Fruit fly (Drosophila melanogaster) whole organism, embryonic: Measurements from ENCODE around the gene CG7335.
A peak's percentile ranks its signal among the peaks of the same experiment; 100 is the strongest.

Experiments
- B-H2 ChIP-seq: fragments of 200-800 bp; sonication (Bioruptor generic); optimal IDR thresholded peaks from 2 replicates; lab custom pipeline; 2018; ENCODE audit warnings: missing biosample characterization, mild to moderate bottlenecking, missing genetic modification characterization
- CG10274 ChIP-seq: fragments of 200-800 bp; sonication (Bioruptor generic); optimal IDR thresholded peaks from 3 replicates; lab custom pipeline; 2017; ENCODE audit warnings: missing biosample characterization, mild to moderate bottlenecking, missing genetic modification characterization
- CG10366 ChIP-seq: fragments of 200-800 bp; sonication (Bioruptor generic); IDR thresholded peaks from 2 replicates; pipeline ENCODE4 v1.3.6; 2022; ENCODE audit warnings: missing biosample characterization, missing genetic modification characterization
- CG11695 ChIP-seq: fragments of 200-800 bp; sonication (Bioruptor generic); IDR thresholded peaks from 3 replicates; pipeline ENCODE4 v1.3.6; 2022; ENCODE audit warnings: missing biosample characterization, missing genetic modification characterization
- CG12219 ChIP-seq: fragments of 200-800 bp; sonication (Bioruptor generic); optimal IDR thresholded peaks from 3 replicates; lab custom pipeline; 2018; ENCODE audit warnings: missing biosample characterization, mild to moderate bottlenecking, missing genetic modification characterization
- CG12744 ChIP-seq: fragments of 200-800 bp; sonication (Bioruptor generic); optimal IDR thresholded peaks from 2 replicates; lab custom pipeline; 2016; ENCODE audit warnings: missing biosample characterization, missing genetic modification characterization
- CG13123 ChIP-seq: fragments of 200-800 bp; sonication (Bioruptor generic); optimal IDR thresholded peaks from 2 replicates; lab custom pipeline; 2016; ENCODE audit warnings: missing biosample characterization, missing genetic modification characterization
- CG15269 ChIP-seq: fragments of 200-800 bp; sonication (Bioruptor generic); optimal IDR thresholded peaks from 2 replicates; lab custom pipeline; 2018; ENCODE audit warnings: missing biosample characterization, mild to moderate bottlenecking, missing genetic modification characterization, moderate library complexity
- CG17328 ChIP-seq: fragments of 200-800 bp; sonication (Bioruptor generic); IDR thresholded peaks from 2 replicates; pipeline ENCODE4 v1.3.6; 2022; ENCODE audit warnings: missing biosample characterization, missing genetic modification characterization
- CG2120 ChIP-seq: fragments of 200-800 bp; sonication (Bioruptor generic); optimal IDR thresholded peaks from 3 replicates; lab custom pipeline; 2016; ENCODE audit warnings: missing biosample characterization, missing genetic modification characterization
- CG32532 ChIP-seq: fragments of 200-800 bp; sonication (Bioruptor generic); IDR thresholded peaks from 2 replicates; pipeline ENCODE4 v1.3.6; 2022; ENCODE audit warnings: missing biosample characterization, missing genetic modification characterization
- CG4360 ChIP-seq: fragments of 200-800 bp; sonication (Bioruptor generic); IDR thresholded peaks from 2 replicates; pipeline ENCODE4 v1.3.6; 2022; ENCODE audit warnings: missing biosample characterization, missing genetic modification characterization
- CG43689 ChIP-seq: fragments of 200-800 bp; sonication (Bioruptor generic); IDR thresholded peaks from 2 replicates; pipeline ENCODE4 v1.3.6; 2022; ENCODE audit warnings: missing biosample characterization, missing genetic modification characterization
- CG8281 ChIP-seq: fragments of 200-800 bp; sonication (Bioruptor generic); optimal IDR thresholded peaks from 2 replicates; lab custom pipeline; 2018; ENCODE audit warnings: missing biosample characterization, mild to moderate bottlenecking, missing genetic modification characterization, moderate library complexity
- CG9437 ChIP-seq: fragments of 200-800 bp; sonication (Bioruptor generic); optimal IDR thresholded peaks from 2 replicates; lab custom pipeline; 2018; ENCODE audit warnings: missing biosample characterization, mild to moderate bottlenecking, missing genetic modification characterization
- CG9609 ChIP-seq: fragments of 200-800 bp; sonication (Bioruptor generic); optimal IDR thresholded peaks from 3 replicates; lab custom pipeline; 2016; ENCODE audit warnings: missing biosample characterization, missing genetic modification characterization
- CkIIα-i1 ChIP-seq: fragments of 200-800 bp; sonication (Bioruptor generic); IDR thresholded peaks from 2 replicates; pipeline ENCODE4 v1.3.6; 2022; ENCODE audit warnings: missing biosample characterization, missing genetic modification characterization
- Doc2 ChIP-seq: fragments of 200-800 bp; sonication (Bioruptor generic); IDR thresholded peaks from 2 replicates; pipeline ENCODE4 v1.3.6; 2022; ENCODE audit warnings: missing biosample characterization, missing genetic modification characterization
- Ets65A ChIP-seq: fragments of 200-800 bp; sonication (Bioruptor generic); peaks from one replicate; lab custom pipeline; 2016; ENCODE audit warnings: missing biosample characterization, missing genetic modification characterization
- HLH54F ChIP-seq: fragments of 200-800 bp; sonication (Bioruptor generic); optimal IDR thresholded peaks from 3 replicates; lab custom pipeline; 2016; ENCODE audit warnings: missing biosample characterization, missing genetic modification characterization
- Hand ChIP-seq: fragments of 200-800 bp; sonication (Bioruptor generic); optimal IDR thresholded peaks from 2 replicates; lab custom pipeline; 2017; ENCODE audit warnings: mild to moderate bottlenecking, missing biosample characterization, missing genetic modification reagents, missing genetic modification characterization
- Hsf ChIP-seq: fragments of 200-800 bp; sonication (Bioruptor generic); optimal IDR thresholded peaks from 3 replicates; lab custom pipeline; 2016; ENCODE audit warnings: missing biosample characterization, missing genetic modification characterization
- NC2α ChIP-seq: fragments of 200-800 bp; sonication (Bioruptor generic); optimal IDR thresholded peaks from 2 replicates; lab custom pipeline; 2016; ENCODE audit warnings: missing biosample characterization, missing genetic modification characterization
- Pdp1 ChIP-seq, 2 experiments: fragments of 200-800 bp; sonication (Bioruptor generic); optimal IDR thresholded peaks; 3 replicates each; lab custom pipeline; 2016; ENCODE audit warnings: missing biosample characterization in 2 of 2, missing genetic modification characterization in 2 of 2, mild to moderate bottlenecking in 1 of 2, moderate library complexity in 1 of 2
- Rfx ChIP-seq: fragments of 200-800 bp; sonication (Bioruptor generic); IDR thresholded peaks from 2 replicates; pipeline ENCODE4 v1.3.6; 2022; ENCODE audit warnings: missing biosample characterization, missing genetic modification characterization
- Taf1 ChIP-seq: fragments of 200-800 bp; sonication (Bioruptor generic); IDR thresholded peaks from 2 replicates; pipeline ENCODE4 v1.3.6; 2022; ENCODE audit warnings: missing biosample characterization, missing genetic modification characterization
- Xrp1 ChIP-seq: fragments of 200-800 bp; sonication (Bioruptor generic); IDR thresholded peaks from 2 replicates; pipeline ENCODE4 v1.3.6; 2022; ENCODE audit warnings: missing biosample characterization, missing genetic modification characterization
- az2 ChIP-seq: fragments of 200-800 bp; sonication (Bioruptor generic); optimal IDR thresholded peaks from 3 replicates; lab custom pipeline; 2016; ENCODE audit warnings: missing biosample characterization, missing genetic modification characterization
- bcd ChIP-seq: fragments of 200-800 bp; sonication (Bioruptor generic); optimal IDR thresholded peaks from 2 replicates; lab custom pipeline; 2017; ENCODE audit warnings: missing biosample characterization, mild to moderate bottlenecking, missing genetic modification characterization
- cato ChIP-seq: fragments of 200-800 bp; sonication (Bioruptor generic); optimal IDR thresholded peaks from 2 replicates; lab custom pipeline; 2016; ENCODE audit warnings: missing biosample characterization, missing genetic modification characterization, borderline replicate concordance
- caup ChIP-seq: fragments of 200-800 bp; sonication (Bioruptor generic); optimal IDR thresholded peaks from 3 replicates; lab custom pipeline; 2017; ENCODE audit warnings: missing biosample characterization, mild to moderate bottlenecking, missing genetic modification characterization, moderate library complexity; ENCODE audit not compliant: severe bottlenecking
- chif ChIP-seq, 2 experiments: fragments of 200-800 bp; sonication (Bioruptor generic); optimal IDR thresholded peaks; 3 replicates each; lab custom pipeline; 2016; ENCODE audit warnings: missing biosample characterization in 2 of 2, missing genetic modification characterization in 2 of 2
- gce ChIP-seq: fragments of 200-800 bp; sonication (Bioruptor generic); IDR thresholded peaks from 3 replicates; pipeline ENCODE4 v1.3.6; 2022; ENCODE audit warnings: missing biosample characterization, missing genetic modification characterization
- hb ChIP-seq: fragments of 200-800 bp; sonication (Bioruptor generic); IDR thresholded peaks from 3 replicates; pipeline ENCODE4 v1.3.6; 2022; ENCODE audit warnings: missing biosample characterization, missing genetic modification characterization; ENCODE audit not compliant: partially characterized antibody
- insv ChIP-seq, 2 experiments: fragments of 200-800 bp; sonication (Bioruptor generic); optimal IDR thresholded peaks; 3 replicates each; lab custom pipeline; 2016 to 2018; ENCODE audit warnings: missing biosample characterization in 2 of 2, missing genetic modification characterization in 2 of 2
- lab ChIP-seq: fragments of 200-800 bp; sonication (Bioruptor generic); optimal IDR thresholded peaks from 3 replicates; lab custom pipeline; 2017; ENCODE audit warnings: missing biosample characterization, missing genetic modification characterization, mild to moderate bottlenecking, moderate library complexity, missing genetic modification reagents
- lilli ChIP-seq: fragments of 200-800 bp; sonication (Bioruptor generic); optimal IDR thresholded peaks from 3 replicates; lab custom pipeline; 2016; ENCODE audit warnings: missing biosample characterization, missing genetic modification characterization
- lola ChIP-seq, 3 experiments: fragments of >200 bp in 2 of 3; fragments of 200-800 bp in 1 of 3; sonication (Bioruptor generic) in 1 of 3; optimal IDR thresholded peaks; 2 replicates each; lab custom pipeline; 2017 to 2019; ENCODE audit warnings: missing biosample characterization in 3 of 3, missing genetic modification characterization in 3 of 3, mild to moderate bottlenecking in 1 of 3, moderate library complexity in 1 of 3
- nerfin-1 ChIP-seq: fragments of 200-800 bp; sonication (Bioruptor generic); optimal IDR thresholded peaks from 3 replicates; lab custom pipeline; 2019; ENCODE audit warnings: missing biosample characterization, mild to moderate bottlenecking, missing genetic modification characterization, moderate library complexity
- pum ChIP-seq: fragments of 200-800 bp; sonication (Bioruptor generic); optimal IDR thresholded peaks from 2 replicates; lab custom pipeline; 2016; ENCODE audit warnings: missing biosample characterization, missing genetic modification characterization
- ranshi ChIP-seq: fragments of 200-800 bp; sonication (Bioruptor generic); IDR thresholded peaks from 2 replicates; pipeline ENCODE4 v1.3.6; 2022; ENCODE audit warnings: missing biosample characterization, missing genetic modification characterization
- schlank ChIP-seq: fragments of 200-800 bp; sonication (Bioruptor generic); optimal IDR thresholded peaks from 2 replicates; lab custom pipeline; 2018; ENCODE audit warnings: missing biosample characterization, mild to moderate bottlenecking, missing genetic modification characterization
- sens ChIP-seq: fragments of 200-800 bp; sonication (Bioruptor generic); peaks from one replicate; lab custom pipeline; 2016; ENCODE audit warnings: missing biosample characterization, missing genetic modification characterization
- twi ChIP-seq: fragments of 200-800 bp; optimal IDR thresholded peaks from 2 replicates; lab custom pipeline; 2019; ENCODE audit warnings: missing biosample characterization, mild to moderate bottlenecking, missing genetic modification characterization, moderate library complexity
- tx ChIP-seq: fragments of 200-800 bp; sonication (Bioruptor generic); optimal IDR thresholded peaks from 2 replicates; lab custom pipeline; 2016; ENCODE audit warnings: missing biosample characterization, missing genetic modification characterization
- wek ChIP-seq: fragments of 200-800 bp; sonication (Bioruptor generic); optimal IDR thresholded peaks from 3 replicates; lab custom pipeline; 2018; ENCODE audit warnings: missing biosample characterization, mild to moderate bottlenecking, missing genetic modification characterization, moderate library complexity

The CG7335 gene

dm6 chr3L:20178101-20178500, 45.0 kb upstream of the CG7335 start (continued):
- peak; percentile 41 for TF ChIP-seq sens (GFP tag; lab: Kevin White, UChicago)
- peak; percentile 53 for TF ChIP-seq CG2120 (GFP tag; lab: Kevin White, UChicago)
- TF ChIP-seq CG4360 (GFP tag; lab: Robert Waterston, UW), result no peak
- TF ChIP-seq CG9609, result no peak
- no peak for TF ChIP-seq CG17328 (GFP tag; lab: Robert Waterston, UW)
- no peak for TF ChIP-seq insv (GFP tag; optimal IDR thresholded peaks at IDR 0.05; lab: Kevin White, UChicago)
- no peak for TF ChIP-seq NC2α (GFP tag; lab: Kevin White, UChicago)
- no peak for TF ChIP-seq Taf1 (GFP tag; lab: Robert Waterston, UW)
- TF ChIP-seq lab (GFP tag; lab: Kevin White, UChicago), result peak; percentile 6
- no peak for TF ChIP-seq CG10274 (GFP tag; lab: Kevin White, UChicago)
- peak; percentile 5 for TF ChIP-seq Hand
- TF ChIP-seq twi (tag; lab: Kevin White, UChicago), result no peak
- TF ChIP-seq CG15269 (tag; lab: Kevin White, UChicago), result no peak
- TF ChIP-seq pum (GFP tag; lab: Kevin White, UChicago), result no peak
- no peak for TF ChIP-seq cato (GFP tag; lab: Kevin White, UChicago)
- TF ChIP-seq, all 482 proteins: peak for 15

DNA sequence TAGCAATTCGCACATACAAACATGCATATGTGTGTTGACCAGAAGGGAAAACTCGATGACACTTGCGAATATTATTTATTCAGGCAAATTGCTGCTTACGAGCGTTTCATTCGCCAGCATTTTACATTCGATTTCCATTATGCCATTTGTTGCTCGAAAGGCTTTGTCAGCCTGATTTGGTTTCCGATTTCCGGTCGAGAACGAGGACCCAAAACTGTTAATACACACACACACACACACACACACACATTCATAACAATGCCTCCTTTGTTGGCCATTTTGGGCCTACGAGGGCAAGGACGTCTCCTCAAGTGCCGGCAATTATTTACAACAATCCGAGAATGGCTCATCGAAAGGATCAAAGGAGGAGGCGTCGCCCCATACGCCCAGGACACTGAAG, 44.6 kb upstream of the CG7335 start:
- 0 out of 3 replicates have a peak, but pooled peaks have one; percentile 15 for TF ChIP-seq gce
- peak; percentile 61 for TF ChIP-seq Ets65A (GFP tag; lab: Kevin White, UChicago)
- TF ChIP-seq hb (GFP tag; lab: Robert Waterston, UW), result no peak
- TF ChIP-seq, all 482 proteins: peak for 2

dm6 chr3L:20168152-20168551, 35.1 kb upstream of the CG7335 start:
- TF ChIP-seq B-H2 (GFP tag; lab: Kevin White, UChicago) (no peak), CG12744 (GFP tag; lab: Kevin White, UChicago) (no peak), CG10366 (GFP tag; lab: Robert Waterston, UW) (no peak), lab (GFP tag; lab: Kevin White, UChicago) (peak; percentile 1), lilli (no peak), lola (GFP tag; optimal IDR thresholded peaks at IDR 0.05; lab: Kevin White, UChicago) (no peak), nerfin-1 (no peak), CG32532 (no peak)

DNA sequence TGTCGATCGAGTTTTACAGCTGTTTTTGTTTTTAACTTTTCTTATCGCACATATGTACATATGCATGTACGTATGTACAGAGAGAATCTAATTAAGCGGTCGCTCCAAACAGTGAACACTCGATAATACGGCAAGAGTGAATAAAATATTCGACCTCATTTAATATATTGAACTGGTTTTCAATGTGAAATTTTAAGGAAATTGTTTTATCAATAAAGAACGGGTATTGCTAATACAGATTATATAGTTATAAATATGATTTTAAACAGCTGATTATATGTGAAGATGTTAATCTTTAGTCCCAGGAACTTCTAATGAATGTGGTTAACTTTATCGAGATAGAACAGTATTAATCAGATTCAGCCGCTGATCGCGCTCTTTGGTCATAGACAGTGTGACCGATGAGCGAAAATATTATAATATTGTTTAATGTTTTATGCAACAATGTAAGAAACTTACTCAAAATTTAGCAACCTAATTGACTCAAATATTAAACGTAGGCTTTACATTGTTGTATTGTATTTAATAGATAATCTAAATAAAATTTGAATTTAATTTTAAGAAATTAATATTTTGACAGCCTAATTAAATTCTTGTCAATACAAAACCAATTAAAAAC, 7.6 kb upstream of the CG7335 start, which contains the start of gene CG7328:
CG7328 (minus strand) TSS at position 19 of the 619 bp plus-strand sequence.
- TF ChIP-seq CG12219 (peak; percentile 53), CG9437 (GFP tag; lab: Kevin White, UChicago) (peak; percentile 12), schlank (tag; lab: Kevin White, UChicago) (peak; percentile 56), Pdp1 (GFP tag; optimal IDR thresholded peaks at IDR 0.05; lab: Kevin White, UChicago) (peak in 1 of 2 experiments; percentile 28), Rfx (GFP tag; lab: Robert Waterston, UW) (peak; percentile 71), Hsf (GFP tag; lab: Kevin White, UChicago) (peak; percentile 67), HLH54F (peak; percentile 39), az2 (GFP tag; lab: Kevin White, UChicago) (peak; percentile 41), CG11695 (peak; percentile 66; the same call in 2 of the 3 replicates), bcd (GFP tag; lab: Kevin White, UChicago) (peak; percentile 55), CG43689 (0 out of 2 replicates have a peak, but pooled peaks have one; percentile 29), tx (peak; percentile 47), CkIIα-i1 (GFP tag; lab: Robert Waterston, UW) (no peak), Xrp1 (GFP tag; lab: Robert Waterston, UW) (peak; percentile 35; the same call in 1 of the 2 replicates), Doc2 (GFP tag; lab: Robert Waterston, UW) (no peak), cato (GFP tag; lab: Kevin White, UChicago) (peak; percentile 5), CG13123 (GFP tag; lab: Kevin White, UChicago) (no peak), caup (GFP tag; lab: Kevin White, UChicago) (peak; percentile 27), CG8281 (no peak), ranshi (GFP tag; lab: Robert Waterston, UW) (peak; percentile 12; the same call in 1 of the 2 replicates), chif (GFP tag; optimal IDR thresholded peaks at IDR 0.05; lab: Kevin White, UChicago) (peak in 1 of 2 experiments; percentile 45), wek (peak; percentile 37)
